Fruit fly (Drosophila melanogaster): ENCODE measurements around the gene Ir7c.

Ir7c gene

dm6 chrX:7892539-7892899, 18.3 kb downstream of the Ir7c start (continued):
- TF ChIP-seq Doc2 (GFP tag; IDR thresholded peaks at IDR 0.05) (no peak), CG13775 (GFP tag; optimal IDR thresholded peaks at IDR 0.05) (peak; percentile 5), br (optimal IDR thresholded peaks at IDR 0.05) (no peak), danr (GFP tag; IDR thresholded peaks at IDR 0.05) (no peak), CG7357 (GFP tag; IDR thresholded peaks at IDR 0.05) (no peak), Atf-2 (GFP tag; optimal IDR thresholded peaks at IDR 0.05) (no peak), CG4424 (GFP tag; optimal IDR thresholded peaks at IDR 0.05) (no peak), maf-S (GFP tag; optimal IDR thresholded peaks at IDR 0.05) (no peak), Sry-β (GFP tag; optimal IDR thresholded peaks at IDR 0.05) (no peak), toy (GFP tag; IDR thresholded peaks at IDR 0.05) (no peak), Doc3 (GFP tag; IDR thresholded peaks at IDR 0.05; ENCODE audit: partially characterized antibody) (no peak), CG15514 (GFP tag; optimal IDR thresholded peaks at IDR 0.05) (no peak), vnd (GFP tag; IDR thresholded peaks at IDR 0.05; ENCODE audit: partially characterized antibody) (no peak), tna (GFP tag; IDR thresholded peaks at IDR 0.05; ENCODE audit: partially characterized antibody) (no peak), sisA (GFP tag; IDR thresholded peaks at IDR 0.05) (no peak), gsb-n (tag; optimal IDR thresholded peaks at IDR 0.05) (no peak), fu2 (GFP tag; optimal IDR thresholded peaks at IDR 0.05) (no peak), CG10209 (GFP tag; optimal IDR thresholded peaks at IDR 0.05) (no peak), CG5180 (GFP tag; optimal IDR thresholded peaks at IDR 0.05) (no peak), CG6254 (GFP tag; optimal IDR thresholded peaks at IDR 0.05) (no peak), CG17829 (tag; optimal IDR thresholded peaks at IDR 0.05) (peak; percentile 4), wdn (GFP tag; IDR thresholded peaks at IDR 0.05) (no peak), CG12769 (tag; optimal IDR thresholded peaks at IDR 0.05) (no peak), h (optimal IDR thresholded peaks at IDR 0.05) (no peak), CG17385 (GFP tag; optimal IDR thresholded peaks at IDR 0.05) (peak; percentile 8), Bgb (GFP tag; IDR thresholded peaks at IDR 0.05; ENCODE audit: partially characterized antibody) (no peak), CG15696 (tag; optimal IDR thresholded peaks at IDR 0.05) (peak; percentile 77), pum (GFP tag; optimal IDR thresholded peaks at IDR 0.05) (no peak), Dad (GFP tag; optimal IDR thresholded peaks at IDR 0.05) (no peak), sima (GFP tag; optimal IDR thresholded peaks at IDR 0.05) (no peak), dati (GFP tag; IDR thresholded peaks at IDR 0.05) (no peak), crc (GFP tag; optimal IDR thresholded peaks at IDR 0.05) (no peak), pb (GFP tag; optimal IDR thresholded peaks at IDR 0.05) (no peak), al (GFP tag; IDR thresholded peaks at IDR 0.05) (no peak), Fer1 (GFP tag; optimal IDR thresholded peaks at IDR 0.05) (no peak), Hmx (GFP tag; optimal IDR thresholded peaks at IDR 0.05) (no peak), PHDP (tag; optimal IDR thresholded peaks at IDR 0.05) (no peak), vfl (GFP tag; optimal IDR thresholded peaks at IDR 0.05) (no peak), CG16815 (GFP tag; optimal IDR thresholded peaks at IDR 0.05) (peak; percentile 17), slp2 (GFP tag; optimal IDR thresholded peaks at IDR 0.05) (no peak), Kr (GFP tag; optimal IDR thresholded peaks at IDR 0.05) (no peak), D (optimal IDR thresholded peaks at IDR 0.05) (no peak), D (GFP tag; optimal IDR thresholded peaks at IDR 0.05) (peak; percentile 13), z (GFP tag; IDR thresholded peaks at IDR 0.05) (no peak), CG14965 (GFP tag; optimal IDR thresholded peaks at IDR 0.05; ENCODE audit: borderline replicate concordance) (no peak), MESR4 (GFP tag; optimal IDR thresholded peaks at IDR 0.05) (no peak), nmo (GFP tag; optimal IDR thresholded peaks at IDR 0.05) (peak; percentile 5), ERR (GFP tag; optimal IDR thresholded peaks at IDR 0.05) (no peak), CG2875 (GFP tag; optimal IDR thresholded peaks at IDR 0.05) (no peak), CG31441 (GFP tag; IDR thresholded peaks at IDR 0.05) (0 out of 2 replicates have a peak, but pooled peaks have one; percentile 15), klu (GFP tag; IDR thresholded peaks at IDR 0.05) (no peak), Antp (GFP tag; optimal IDR thresholded peaks at IDR 0.05) (no peak), dmrt99B (tag; optimal IDR thresholded peaks at IDR 0.05) (no peak)

All from whole organism, embryonic.